Fruit fly (Drosophila melanogaster) whole organism, embryonic: ENCODE measurements around the gene CG7362.

ENCODE experiments used
- Abd-B ChIP-seq: fragments of 200-800 bp; sonication (Bioruptor generic); optimal IDR thresholded peaks from 2 replicates; lab custom pipeline; 2018; ENCODE audit warnings: missing biosample characterization, mild to moderate bottlenecking, missing genetic modification characterization, moderate library complexity
- Awh ChIP-seq: fragments of 200-800 bp; sonication (Bioruptor generic); IDR thresholded peaks from 2 replicates; pipeline ENCODE4, ENCODE4 v1.3.6; 2022; ENCODE audit warnings: missing biosample characterization, missing genetic modification characterization
- BEAF-32 ChIP-seq: fragments of 200-800 bp; sonication (Bioruptor generic); optimal IDR thresholded peaks from 3 replicates; lab custom pipeline; 2017; ENCODE audit warnings: missing biosample characterization, missing genetic modification characterization, mild to moderate bottlenecking, moderate library complexity, missing genetic modification reagents
- CG10321 ChIP-seq: fragments of 200-800 bp; sonication (Bioruptor generic); IDR thresholded peaks from 2 replicates; pipeline ENCODE4 v1.3.6; 2022; ENCODE audit warnings: missing biosample characterization, missing genetic modification characterization
- CG10654 ChIP-seq: fragments of 200-800 bp; sonication (Bioruptor generic); optimal IDR thresholded peaks from 2 replicates; lab custom pipeline; 2016; ENCODE audit warnings: missing biosample characterization, missing genetic modification characterization
- CG12155 ChIP-seq: fragments of 200-800 bp; sonication (Bioruptor generic); optimal IDR thresholded peaks from 3 replicates; lab custom pipeline; 2016; ENCODE audit warnings: missing biosample characterization, missing genetic modification characterization
- CG12236 ChIP-seq: fragments of 200-800 bp; sonication (Bioruptor generic); optimal IDR thresholded peaks from 2 replicates; lab custom pipeline; 2016; ENCODE audit warnings: missing biosample characterization, missing genetic modification characterization
- CG12744 ChIP-seq: fragments of 200-800 bp; sonication (Bioruptor generic); optimal IDR thresholded peaks from 2 replicates; lab custom pipeline; 2016; ENCODE audit warnings: missing biosample characterization, missing genetic modification characterization
- CG15479 ChIP-seq: fragments of 200-800 bp; sonication (Bioruptor generic); optimal IDR thresholded peaks from 3 replicates; lab custom pipeline; 2019; ENCODE audit warnings: missing biosample characterization, mild to moderate bottlenecking, missing genetic modification characterization, moderate library complexity
- CG17361 ChIP-seq: fragments of 200-800 bp; sonication (Bioruptor generic); IDR thresholded peaks from 3 replicates; pipeline ENCODE4 v1.3.6; 2022; ENCODE audit warnings: missing biosample characterization, missing genetic modification characterization
- CG1832 ChIP-seq: fragments of 200-800 bp; sonication (Bioruptor generic); optimal IDR thresholded peaks from 2 replicates; lab custom pipeline; 2017; ENCODE audit warnings: missing biosample characterization, mild to moderate bottlenecking, missing genetic modification characterization, inconsistent platforms
- CG2678 ChIP-seq: fragments of 200-800 bp; sonication (Bioruptor generic); optimal IDR thresholded peaks from 3 replicates; lab custom pipeline; 2019; ENCODE audit warnings: missing biosample characterization, mild to moderate bottlenecking, missing genetic modification characterization, moderate library complexity
- CG30431 ChIP-seq: fragments of 200-800 bp; sonication (Bioruptor generic); optimal IDR thresholded peaks from 2 replicates; lab custom pipeline; 2017; ENCODE audit warnings: missing biosample characterization, missing genetic modification characterization
- CG31388 ChIP-seq: fragments of 200-800 bp; sonication (Bioruptor generic); optimal IDR thresholded peaks from 2 replicates; lab custom pipeline; 2016; ENCODE audit warnings: missing biosample characterization, missing genetic modification characterization
- CG31441 ChIP-seq: fragments of 200-800 bp; sonication (Bioruptor generic); IDR thresholded peaks from 2 replicates; pipeline ENCODE4 v1.3.6; 2022; ENCODE audit warnings: missing biosample characterization, missing genetic modification characterization
- CG33213 ChIP-seq: fragments of 200-800 bp; sonication (Bioruptor generic); optimal IDR thresholded peaks from 3 replicates; lab custom pipeline; 2016; ENCODE audit warnings: missing biosample characterization, missing genetic modification characterization
- CG34224 ChIP-seq: fragments of 200-800 bp; sonication (Bioruptor generic); IDR thresholded peaks from 3 replicates; pipeline ENCODE4 v1.3.6; 2022; ENCODE audit warnings: missing biosample characterization, missing genetic modification characterization; ENCODE audit not compliant: partially characterized antibody
- CG6683 ChIP-seq: fragments of 200-800 bp; sonication (Bioruptor generic); optimal IDR thresholded peaks from 2 replicates; lab custom pipeline; 2017; ENCODE audit warnings: missing biosample characterization, mild to moderate bottlenecking, missing genetic modification characterization, missing genetic modification reagents
- CG7271 ChIP-seq: fragments of 200-800 bp; sonication (Bioruptor generic); optimal IDR thresholded peaks from 2 replicates; lab custom pipeline; 2018; ENCODE audit warnings: missing biosample characterization, mild to moderate bottlenecking, missing genetic modification characterization, moderate library complexity
- CG7839 ChIP-seq: fragments of 200-800 bp; sonication (Bioruptor generic); optimal IDR thresholded peaks from 3 replicates; lab custom pipeline; 2018; ENCODE audit warnings: missing biosample characterization, mild to moderate bottlenecking, missing genetic modification characterization, moderate library complexity
- CG8478 ChIP-seq: fragments of >200 bp; optimal IDR thresholded peaks from 2 replicates; lab custom pipeline; 2018
- Dbx ChIP-seq: fragments of 200-800 bp; sonication (Bioruptor generic); IDR thresholded peaks from 3 replicates; pipeline ENCODE4 v1.3.6; 2022; ENCODE audit warnings: missing biosample characterization, missing genetic modification characterization
- Dll ChIP-seq: fragments of 200-800 bp; sonication (Bioruptor generic); IDR thresholded peaks from 4 replicates; pipeline ENCODE4 v1.3.6; 2022; ENCODE audit warnings: missing biosample characterization, missing genetic modification characterization; ENCODE audit not compliant: partially characterized antibody
- Eip74EF ChIP-seq, 2 experiments: fragments of 200-800 bp in 1 of 2; fragments of >200 bp in 1 of 2; sonication (Bioruptor generic) in 1 of 2; optimal IDR thresholded peaks; 2 replicates each; lab custom pipeline; 2017 to 2019; ENCODE audit warnings: missing biosample characterization in 2 of 2, missing genetic modification characterization in 2 of 2, mild to moderate bottlenecking in 1 of 2, moderate library complexity in 1 of 2
- HLH4C ChIP-seq: fragments of 200-800 bp; sonication (Bioruptor generic); IDR thresholded peaks from 3 replicates; pipeline ENCODE4 v1.3.6; 2022; ENCODE audit warnings: missing biosample characterization, missing genetic modification characterization; ENCODE audit not compliant: partially characterized antibody
- Hey ChIP-seq: fragments of 200-800 bp; sonication (Bioruptor generic); optimal IDR thresholded peaks from 3 replicates; lab custom pipeline; 2018; ENCODE audit warnings: missing biosample characterization, mild to moderate bottlenecking, missing genetic modification characterization
- Hmr ChIP-seq: fragments of 200-800 bp; sonication (Bioruptor generic); optimal IDR thresholded peaks from 3 replicates; lab custom pipeline; 2017; ENCODE audit warnings: mild to moderate bottlenecking, missing biosample characterization, missing genetic modification reagents, missing genetic modification characterization
- Kr ChIP-seq: fragments of 200-800 bp; sonication (Bioruptor generic); optimal IDR thresholded peaks from 2 replicates; lab custom pipeline; 2017; ENCODE audit warnings: missing biosample characterization, mild to moderate bottlenecking, missing genetic modification characterization
- Meics ChIP-seq: fragments of 200-800 bp; sonication (Bioruptor generic); optimal IDR thresholded peaks from 2 replicates; lab custom pipeline; 2017; ENCODE audit warnings: missing biosample characterization, mild to moderate bottlenecking, missing genetic modification characterization
- Nf-YB ChIP-seq: fragments of 200-800 bp; sonication (Bioruptor generic); optimal IDR thresholded peaks from 3 replicates; lab custom pipeline; 2019; ENCODE audit warnings: missing biosample characterization, mild to moderate bottlenecking, missing genetic modification characterization, moderate library complexity
- Sin3A ChIP-seq: fragments of >200 bp; optimal IDR thresholded peaks from 2 replicates; lab custom pipeline; 2018
- Ssrp ChIP-seq: fragments of 200-800 bp; sonication (Bioruptor generic); optimal IDR thresholded peaks from 2 replicates; lab custom pipeline; 2018; ENCODE audit warnings: missing biosample characterization, mild to moderate bottlenecking, missing genetic modification characterization, moderate library complexity
- chm ChIP-seq: fragments of 200-800 bp; sonication (Bioruptor generic); IDR thresholded peaks from 2 replicates; pipeline ENCODE4 v1.3.6; 2022; ENCODE audit warnings: missing biosample characterization, missing genetic modification characterization
- dati ChIP-seq: fragments of 200-800 bp; sonication (Bioruptor generic); IDR thresholded peaks from 2 replicates; pipeline ENCODE4 v1.3.6; 2022; ENCODE audit warnings: missing biosample characterization, missing genetic modification characterization
- eve ChIP-seq, 2 experiments: fragments of >200 bp; optimal IDR thresholded peaks; 2 replicates each; lab custom pipeline; 2017; ENCODE audit warnings: missing biosample characterization in 2 of 2, missing genetic modification characterization in 2 of 2
- gsb-n ChIP-seq: fragments of 200-800 bp; sonication (Bioruptor generic); optimal IDR thresholded peaks from 3 replicates; lab custom pipeline; 2018; ENCODE audit warnings: missing biosample characterization, mild to moderate bottlenecking, missing genetic modification characterization
- gt ChIP-seq: fragments of 200-800 bp; sonication (Bioruptor generic); IDR thresholded peaks from 2 replicates; pipeline ENCODE4 v1.3.6; 2022; ENCODE audit warnings: missing biosample characterization, missing genetic modification characterization
- kah ChIP-seq: fragments of 200-800 bp; sonication (Bioruptor generic); optimal IDR thresholded peaks from 2 replicates; lab custom pipeline; 2018; ENCODE audit warnings: missing biosample characterization, mild to moderate bottlenecking, missing genetic modification characterization
- lola ChIP-seq, 3 experiments: fragments of >200 bp in 2 of 3; fragments of 200-800 bp in 1 of 3; sonication (Bioruptor generic) in 1 of 3; optimal IDR thresholded peaks; 2 replicates each; lab custom pipeline; 2017 to 2019; ENCODE audit warnings: missing biosample characterization in 3 of 3, missing genetic modification characterization in 3 of 3, mild to moderate bottlenecking in 1 of 3, moderate library complexity in 1 of 3
- nerfin-1 ChIP-seq: fragments of 200-800 bp; sonication (Bioruptor generic); optimal IDR thresholded peaks from 3 replicates; lab custom pipeline; 2019; ENCODE audit warnings: missing biosample characterization, mild to moderate bottlenecking, missing genetic modification characterization, moderate library complexity
- nerfin-2 ChIP-seq: fragments of 200-800 bp; sonication (Bioruptor generic); IDR thresholded peaks from 2 replicates; pipeline ENCODE4 v1.3.6; 2022; ENCODE audit warnings: missing biosample characterization, missing genetic modification characterization; ENCODE audit not compliant: partially characterized antibody
- oc ChIP-seq: fragments of 200-800 bp; sonication (Bioruptor generic); optimal IDR thresholded peaks from 2 replicates; lab custom pipeline; 2018; ENCODE audit warnings: missing biosample characterization, mild to moderate bottlenecking, missing genetic modification characterization, moderate library complexity
- pros ChIP-seq: fragments of 200-800 bp; sonication (Bioruptor generic); optimal IDR thresholded peaks from 3 replicates; lab custom pipeline; 2019; ENCODE audit warnings: missing biosample characterization, mild to moderate bottlenecking, missing genetic modification characterization, moderate library complexity
- run ChIP-seq: fragments of 200-800 bp; sonication (Bioruptor generic); optimal IDR thresholded peaks from 3 replicates; lab custom pipeline; 2018; ENCODE audit warnings: missing biosample characterization, mild to moderate bottlenecking, missing genetic modification characterization
- sim ChIP-seq: fragments of 200-800 bp; sonication (Bioruptor generic); IDR thresholded peaks from 2 replicates; pipeline ENCODE4 v1.3.6; 2022; ENCODE audit warnings: missing biosample characterization, missing genetic modification characterization
- tap ChIP-seq: fragments of 200-800 bp; optimal IDR thresholded peaks from 3 replicates; lab custom pipeline; 2019; ENCODE audit warnings: missing biosample characterization, mild to moderate bottlenecking, missing genetic modification characterization, moderate library complexity
- trem ChIP-seq: fragments of 200-800 bp; optimal IDR thresholded peaks from 3 replicates; lab custom pipeline; 2019; ENCODE audit warnings: missing biosample characterization, mild to moderate bottlenecking, missing genetic modification characterization, moderate library complexity
- ttk ChIP-seq: fragments of 200-800 bp; sonication (Bioruptor generic); IDR thresholded peaks from 2 replicates; pipeline ENCODE4 v2.1.2; 2022; ENCODE audit warnings: missing biosample characterization, missing genetic modification characterization
- zen ChIP-seq: fragments of 200-800 bp; sonication (Bioruptor generic); optimal IDR thresholded peaks from 3 replicates; lab custom pipeline; 2018; ENCODE audit warnings: missing biosample characterization, mild to moderate bottlenecking, missing genetic modification characterization, moderate library complexity
- zen2 ChIP-seq: fragments of 200-800 bp; sonication (Bioruptor generic); IDR thresholded peaks from 3 replicates; pipeline ENCODE4 v1.3.6; 2022; ENCODE audit warnings: missing biosample characterization, missing genetic modification characterization; ENCODE audit not compliant: partially characterized antibody

CG7362 gene

dm6 chr3R:14742928-14743327 is 11.3 kb downstream of the CG7362 start (continued):
- TF ChIP-seq CG7271 (tag; lab: Kevin White, UChicago) (no peak), eve (GFP tag; optimal IDR thresholded peaks at IDR 0.05; lab: Kevin White, UChicago) (peak in 1 of 2 experiments; percentile 87), Eip74EF (GFP tag; optimal IDR thresholded peaks at IDR 0.05; lab: Kevin White, UChicago) (peak in 1 of 2 experiments; percentile 29), dati (0 out of 2 replicates have a peak, but pooled peaks have one; percentile 32), run (tag; lab: Kevin White, UChicago) (no peak), CG12236 (no peak), Hmr (GFP tag; lab: Kevin White, UChicago) (peak; percentile 10), gsb-n (tag; lab: Kevin White, UChicago) (peak; percentile 74), lola (GFP tag; optimal IDR thresholded peaks at IDR 0.05; lab: Kevin White, UChicago) (peak in 1 of 3 experiments; percentile 50), CG30431 (GFP tag; lab: Kevin White, UChicago) (peak; percentile 29), oc (tag; lab: Kevin White, UChicago) (peak; percentile 50), CG15479 (no peak), sim (GFP tag; lab: Robert Waterston, UW) (no peak), CG7839 (tag; lab: Kevin White, UChicago) (peak; percentile 64), Kr (GFP tag; lab: Kevin White, UChicago) (no peak), BEAF-32 (GFP tag; lab: Kevin White, UChicago) (no peak), CG6683 (GFP tag; lab: Kevin White, UChicago) (no peak), Nf-YB (no peak), CG10321 (no peak), CG17361 (GFP tag; lab: Robert Waterston, UW) (peak; percentile 66; the same call in 2 of the 3 replicates), CG2678 (tag; lab: Kevin White, UChicago) (peak; percentile 63), CG34224 (GFP tag; lab: Robert Waterston, UW) (no peak), zen2 (GFP tag; lab: Robert Waterston, UW) (no peak), CG33213 (GFP tag; lab: Kevin White, UChicago) (no peak), gt (GFP tag; lab: Robert Waterston, UW) (peak; percentile 7; the same call in 1 of the 2 replicates), ttk (peak; percentile 72; the same call in 1 of the 2 replicates), Sin3A (lab: Kevin White, UChicago) (no peak), CG12744 (no peak), Abd-B (GFP tag; lab: Kevin White, UChicago) (peak; percentile 42), Dbx (GFP tag; lab: Robert Waterston, UW) (no peak), trem (tag; lab: Kevin White, UChicago) (peak; percentile 10), HLH4C (GFP tag; lab: Robert Waterston, UW) (no peak), Ssrp (tag; lab: Kevin White, UChicago) (peak; percentile 44), kah (no peak), Dll (GFP tag; lab: Robert Waterston, UW) (no peak), CG12155 (GFP tag; lab: Kevin White, UChicago) (no peak), nerfin-1 (peak; percentile 52), Meics (GFP tag; lab: Kevin White, UChicago) (peak; percentile 3), Awh (GFP tag; lab: Robert Waterston, UW) (peak; percentile 37; the same call in 1 of the 2 replicates), CG10654 (GFP tag; lab: Kevin White, UChicago) (no peak), CG8478 (lab: Kevin White, UChicago) (no peak), Hey (no peak), CG31441 (GFP tag; lab: Robert Waterston, UW) (peak; percentile 64), chm (peak; percentile 72; the same call in 1 of the 2 replicates), zen (tag; lab: Kevin White, UChicago) (no peak), CG1832 (no peak), pros (GFP tag; lab: Kevin White, UChicago) (no peak), tap (peak; percentile 48), CG31388 (GFP tag; lab: Kevin White, UChicago) (no peak), nerfin-2 (GFP tag; lab: Robert Waterston, UW) (no peak)
